Worm (Caenorhabditis elegans): ENCODE measurements around the gene klc-1.

Gene klc-1

DNA sequence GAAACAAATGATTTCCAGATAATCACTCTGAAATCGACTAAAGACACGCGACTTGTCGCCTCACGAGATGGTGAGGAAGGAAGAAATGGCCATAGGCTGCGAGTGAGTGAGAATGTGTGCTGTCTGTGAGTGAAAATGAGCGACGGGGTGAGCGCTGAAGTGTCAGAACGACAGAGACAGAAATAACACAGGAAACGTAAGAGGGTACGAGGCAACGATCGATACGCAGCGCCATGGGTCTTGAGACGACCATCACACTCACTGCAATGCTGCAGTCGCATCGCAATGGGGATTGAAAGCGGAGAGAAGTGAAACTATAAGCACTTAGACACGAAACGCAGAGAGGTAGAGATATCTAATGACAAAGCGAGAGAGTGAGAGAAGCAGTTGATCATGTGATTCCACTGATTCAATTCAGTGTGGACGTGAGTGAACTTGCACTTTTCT is 723 bp upstream of the klc-1 start:
- TF ChIP-seq nhr-76 (tag; optimal IDR thresholded peaks at IDR 0.05), result peak; percentile 54
- TF ChIP-seq egl-5 (tag; optimal IDR thresholded peaks at IDR 0.05), result peak; percentile 96
- no peak for TF ChIP-seq aly-2 (tag; optimal IDR thresholded peaks at IDR 0.05)
- peak; percentile 16 for TF ChIP-seq ZK546.5 (tag; optimal IDR thresholded peaks at IDR 0.05)
- TF ChIP-seq lsy-12 (tag; optimal IDR thresholded peaks at IDR 0.05), result peak; percentile 88
- peak; percentile 49 for TF ChIP-seq fkh-10 (GFP tag; optimal IDR thresholded peaks at IDR 0.05)
- TF ChIP-seq pqm-1 (tag; optimal IDR thresholded peaks at IDR 0.05), result peak; percentile 41
- TF ChIP-seq ceh-28 (tag; optimal IDR thresholded peaks at IDR 0.05), result peak; percentile 96
- peak; percentile 16 for TF ChIP-seq nhr-77 (tag; optimal IDR thresholded peaks at IDR 0.05)
- TF ChIP-seq snpc-4 (tag; optimal IDR thresholded peaks at IDR 0.05), result peak; percentile 55
- peak; percentile 89 for TF ChIP-seq ama-1 (optimal IDR thresholded peaks at IDR 0.05)
- peak; percentile 20 for TF ChIP-seq ztf-4 (tag; optimal IDR thresholded peaks at IDR 0.05)
- TF ChIP-seq ceh-82 (tag; optimal IDR thresholded peaks at IDR 0.05), result peak; percentile 22
- peak; percentile 13 for TF ChIP-seq mdl-1 (tag; optimal IDR thresholded peaks at IDR 0.05)
- peak; percentile 90 for TF ChIP-seq unc-62 (GFP tag; optimal IDR thresholded peaks at IDR 0.05)
- TF ChIP-seq nhr-23 (tag; optimal IDR thresholded peaks at IDR 0.05), result peak; percentile 92
- TF ChIP-seq R02D3.7 (tag; optimal IDR thresholded peaks at IDR 0.05), result peak; percentile 74
- peak; percentile 37 for TF ChIP-seq fkh-2 (tag; optimal IDR thresholded peaks at IDR 0.05)
- peak; percentile 96 for TF ChIP-seq nhr-25 (tag; optimal IDR thresholded peaks at IDR 0.05)
- peak; percentile 83 for TF ChIP-seq nhr-11 (tag; optimal IDR thresholded peaks at IDR 0.05)
- TF ChIP-seq ceh-9 (tag; optimal IDR thresholded peaks at IDR 0.05), result no peak
- peak; percentile 12 for TF ChIP-seq elt-1 (tag; optimal IDR thresholded peaks at IDR 0.05)
- TF ChIP-seq daf-12 (tag; optimal IDR thresholded peaks at IDR 0.05), result no peak
- peak; percentile 80 for TF ChIP-seq skn-1 (tag; optimal IDR thresholded peaks at IDR 0.05)
- TF ChIP-seq elt-3 (tag; optimal IDR thresholded peaks at IDR 0.05), result peak in 1 of 3 experiments; percentile 1
- no peak for TF ChIP-seq eor-1 (tag; optimal IDR thresholded peaks at IDR 0.05)
- no peak for TF ChIP-seq mml-1 (tag; optimal IDR thresholded peaks at IDR 0.05)
- TF ChIP-seq lin-39 (tag; optimal IDR thresholded peaks at IDR 0.05), result peak; percentile 91
- peak; percentile 91 for TF ChIP-seq zag-1 (tag; optimal IDR thresholded peaks at IDR 0.05)
- TF ChIP-seq sea-2 (GFP tag; optimal IDR thresholded peaks at IDR 0.05), result peak; percentile 21
- TF ChIP-seq egl-27 (tag; optimal IDR thresholded peaks at IDR 0.05), result peak; percentile 91
- peak; percentile 86 for TF ChIP-seq nhr-43 (tag; optimal IDR thresholded peaks at IDR 0.05; ENCODE audit: poor library complexity, severe bottlenecking)
- peak; percentile 83 for TF ChIP-seq lin-15B (tag; optimal IDR thresholded peaks at IDR 0.05)
- TF ChIP-seq tbx-2 (tag; optimal IDR thresholded peaks at IDR 0.05), result peak; percentile 86
- TF ChIP-seq unc-39 (tag; optimal IDR thresholded peaks at IDR 0.05), result no peak
- TF ChIP-seq pha-4 (tag; optimal IDR thresholded peaks at IDR 0.05), result peak; percentile 88
- TF ChIP-seq hmg-11 (tag; optimal IDR thresholded peaks at IDR 0.05), result peak; percentile 99
- TF ChIP-seq elt-2 (tag; optimal IDR thresholded peaks at IDR 0.05), result peak; percentile 80
- peak; percentile 94 for TF ChIP-seq nfya-1 (tag; optimal IDR thresholded peaks at IDR 0.05; ENCODE audit: insufficient read depth)
- TF ChIP-seq nhr-28 (tag; optimal IDR thresholded peaks at IDR 0.05), result no peak
- TF ChIP-seq ztf-11 (tag; optimal IDR thresholded peaks at IDR 0.05), result no peak
- TF ChIP-seq nhr-12 (tag; optimal IDR thresholded peaks at IDR 0.05), result no peak
- no peak for TF ChIP-seq ceh-16 (tag; optimal IDR thresholded peaks at IDR 0.05)
- peak; percentile 92 for TF ChIP-seq jun-1 (tag; optimal IDR thresholded peaks at IDR 0.05)
- no peak for TF ChIP-seq nhr-237 (tag; optimal IDR thresholded peaks at IDR 0.05)
- no peak for TF ChIP-seq fos-1 (tag; optimal IDR thresholded peaks at IDR 0.05)
- TF ChIP-seq nhr-67 (tag; optimal IDR thresholded peaks at IDR 0.05), result no peak

DNA sequence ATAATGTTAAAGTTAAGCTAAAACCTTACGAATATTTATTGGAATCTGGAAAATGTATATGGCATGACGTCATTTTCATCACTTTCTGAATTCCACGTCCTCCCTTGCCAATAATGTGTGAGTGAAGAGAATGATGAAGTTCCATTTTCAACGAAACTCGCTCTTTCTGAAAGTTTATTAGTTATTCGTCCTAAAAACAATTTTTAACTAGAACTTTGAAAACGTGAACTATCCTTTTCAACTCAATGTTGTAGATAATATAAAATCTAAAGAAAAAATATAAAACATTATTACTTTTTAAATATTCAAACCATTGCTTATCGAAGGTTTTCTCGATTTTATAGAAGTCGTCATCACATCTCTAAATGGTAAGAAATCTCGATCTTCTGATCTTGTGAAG is 6.0 kb downstream of the klc-1 start, which contains the start of gene M7.7:
Gene M7.7, plus strand, starts transcription at position 301 of the 400 bp plus-strand sequence.
- TF ChIP-seq ztf-11 (tag; optimal IDR thresholded peaks at IDR 0.05) (no peak), nhr-11 (tag; optimal IDR thresholded peaks at IDR 0.05) (no peak), ama-1 (optimal IDR thresholded peaks at IDR 0.05) (no peak), mml-1 (tag; optimal IDR thresholded peaks at IDR 0.05) (no peak), elt-2 (tag; optimal IDR thresholded peaks at IDR 0.05) (no peak), ztf-4 (tag; optimal IDR thresholded peaks at IDR 0.05) (no peak), sea-2 (GFP tag; optimal IDR thresholded peaks at IDR 0.05) (no peak), lsy-12 (tag; optimal IDR thresholded peaks at IDR 0.05) (no peak), pha-4 (tag; optimal IDR thresholded peaks at IDR 0.05) (no peak), nhr-237 (tag; optimal IDR thresholded peaks at IDR 0.05) (no peak), daf-12 (tag; optimal IDR thresholded peaks at IDR 0.05) (no peak), zag-1 (tag; optimal IDR thresholded peaks at IDR 0.05) (no peak), nhr-28 (tag; optimal IDR thresholded peaks at IDR 0.05) (no peak), R02D3.7 (tag; optimal IDR thresholded peaks at IDR 0.05) (no peak), fos-1 (tag; optimal IDR thresholded peaks at IDR 0.05) (no peak), egl-5 (tag; optimal IDR thresholded peaks at IDR 0.05) (no peak), unc-62 (GFP tag; optimal IDR thresholded peaks at IDR 0.05) (no peak), snpc-4 (tag; optimal IDR thresholded peaks at IDR 0.05) (no peak), ceh-28 (tag; optimal IDR thresholded peaks at IDR 0.05) (no peak), skn-1 (tag; optimal IDR thresholded peaks at IDR 0.05) (no peak)
